Worm (Caenorhabditis elegans) whole organism, L1 larva: ENCODE data around the gene ZK688.1.

ENCODE experiments used
- dsc-1 ChIP-seq: sonication (generic microtip); optimal IDR thresholded peaks from 2 replicates; lab custom pipeline; 2016; ENCODE audit warnings: mild to moderate bottlenecking, missing genetic modification characterization, missing compliant biosample characterization
- efl-1 ChIP-seq, 4 experiments: fragments of 150-350 bp; optimal IDR thresholded peaks in 3 of 4; peaks in 1 of 4; 1 replicate in 1 of 4; 2 replicates in 3 of 4; lab custom pipeline; 2014; ENCODE audit warnings: missing biosample characterization in 2 of 4, missing genetic modification characterization in 2 of 4, missing genetic modification reagents in 2 of 4
- efl-3 ChIP-seq: fragments of 200-800 bp; sonication (Bioruptor generic); optimal IDR thresholded peaks from 2 replicates; lab custom pipeline; 2018; ENCODE audit warnings: mild to moderate bottlenecking, missing genetic modification characterization, missing compliant biosample characterization
- jun-1 ChIP-seq: fragments of 150-350 bp; optimal IDR thresholded peaks from 2 replicates; lab custom pipeline; 2014; ENCODE audit warnings: missing biosample characterization, missing genetic modification reagents, missing genetic modification characterization
- mab-9 ChIP-seq: fragments of 200-800 bp; sonication (Bioruptor generic); IDR thresholded peaks from 2 replicates; pipeline ENCODE4 v1.3.6; 2022; ENCODE audit warnings: missing genetic modification reagents, missing genetic modification characterization, missing compliant biosample characterization
- nhr-12 ChIP-seq: sonication (generic microtip); optimal IDR thresholded peaks from 2 replicates; lab custom pipeline; 2017; ENCODE audit warnings: missing biosample characterization, missing genetic modification characterization
- nhr-19 ChIP-seq: fragments of 200-800 bp; sonication (Bioruptor generic); conservative IDR thresholded peaks from 2 replicates; pipeline ENCODE4 v1.3.6; 2022; ENCODE audit warnings: missing genetic modification characterization, missing compliant biosample characterization
- skn-1 ChIP-seq: fragments of 150-350 bp; optimal IDR thresholded peaks from 2 replicates; lab custom pipeline; 2014; ENCODE audit warnings: missing biosample characterization, missing genetic modification characterization
- snu-23 ChIP-seq: sonication (generic microtip); optimal IDR thresholded peaks from 2 replicates; lab custom pipeline; 2016; ENCODE audit warnings: missing genetic modification characterization, missing compliant biosample characterization

ZK688.1 gene

DNA sequence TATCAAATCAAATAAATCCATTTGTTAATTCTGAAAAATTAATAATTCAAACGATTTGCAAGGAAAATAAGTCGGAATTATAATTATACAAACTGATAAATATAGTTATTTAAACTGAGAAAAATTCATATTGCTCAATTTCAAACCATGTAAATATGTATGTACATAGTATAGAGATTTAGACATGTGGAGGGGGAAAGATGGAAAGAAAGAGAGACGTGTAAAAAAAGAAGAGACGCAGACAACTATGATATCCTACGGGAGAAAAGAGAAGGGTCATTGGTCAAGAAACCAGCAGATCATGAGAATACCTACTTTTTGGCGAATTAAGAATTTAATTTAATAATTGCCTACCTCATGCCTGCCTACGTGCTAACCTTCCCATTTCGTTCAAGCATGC is 48.7 kb downstream of the ZK688.1 start, which contains the start of gene C29E4.11 (continued):
- TF ChIP-seq mab-9 = no peak
- TF ChIP-seq snu-23 (GFP tag; lab: Kevin White, UChicago) = peak; percentile 41
- TF ChIP-seq efl-3 (GFP tag; lab: Kevin White, UChicago) = no peak
- no peak for TF ChIP-seq skn-1
- TF ChIP-seq nhr-12 (tag; lab: Kevin White, UChicago) = no peak
- no peak for TF ChIP-seq jun-1 (tag; lab: Kevin White, UChicago)
- no peak for TF ChIP-seq dsc-1 (tag; lab: Kevin White, UChicago)
- peak; percentile 48 to 62 for TF ChIP-seq efl-1 (optimal IDR thresholded peaks at IDR 0.05; lab: Kevin White, UChicago)
- peak in 1 of 2 experiments; percentile 83 for TF ChIP-seq efl-1 (GFP tag; optimal IDR thresholded peaks at IDR 0.05 in 1 of 2; lab: Kevin White, UChicago)
- TF ChIP-seq, all 84 proteins: peak for 9

DNA sequence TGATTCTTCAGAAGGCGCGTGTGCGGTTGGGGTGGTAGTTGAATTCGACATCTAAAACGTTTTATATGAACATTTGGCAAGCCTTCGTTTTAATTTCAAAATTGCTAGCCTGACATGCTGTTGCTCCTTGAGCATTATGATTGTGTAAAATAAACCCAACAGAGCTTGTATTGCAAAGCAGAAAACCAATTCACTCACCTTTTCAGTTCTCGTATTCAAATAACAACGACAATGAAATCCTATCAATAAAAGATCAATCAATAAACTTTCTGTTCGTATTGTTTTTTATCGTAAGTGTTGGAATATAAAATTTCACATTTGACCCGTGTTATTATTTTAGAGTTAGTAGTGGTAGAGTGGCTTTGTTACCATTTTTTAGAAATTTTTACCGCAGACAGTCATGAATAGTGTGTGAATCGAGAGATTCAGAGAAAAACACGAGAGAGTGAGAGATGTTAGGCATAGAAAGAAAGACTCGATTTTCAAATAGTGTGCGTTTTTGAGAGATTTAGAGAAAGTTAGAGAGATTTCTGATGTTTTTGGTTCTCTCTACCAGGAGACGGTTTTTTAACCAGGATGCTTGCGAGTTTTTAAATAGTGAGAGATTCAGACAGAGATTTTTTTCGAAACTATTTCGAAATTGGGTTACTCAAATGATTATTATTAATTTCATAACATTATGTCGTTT is 49.7 kb downstream of the ZK688.1 start, which contains the start of gene F54H12.10:
Gene F54H12.10 (minus strand): TSS at position 51 of the 688 bp plus-strand sequence.
- peak; percentile 8 for TF ChIP-seq dsc-1 (tag; lab: Kevin White, UChicago)
- peak; percentile 33; the same call in 1 of the 2 replicates for TF ChIP-seq nhr-19
- TF ChIP-seq, all 84 proteins: peak for 2; not testable (repeated sequence) for 82
